Fruit fly (Drosophila melanogaster) whole organism, embryonic: ENCODE data around the gene CG34179.
A peak's percentile ranks its signal among the peaks of the same experiment; 100 is the strongest.

Source experiments
- B-H2 ChIP-seq: fragments of 200-800 bp; sonication (Bioruptor generic); optimal IDR thresholded peaks from 2 replicates; lab custom pipeline; 2018; ENCODE audit warnings: missing biosample characterization, mild to moderate bottlenecking, missing genetic modification characterization
- CG10366 ChIP-seq: fragments of 200-800 bp; sonication (Bioruptor generic); IDR thresholded peaks from 2 replicates; pipeline ENCODE4 v1.3.6; 2022; ENCODE audit warnings: missing biosample characterization, missing genetic modification characterization
- CG12659 ChIP-seq: fragments of 200-800 bp; sonication (Bioruptor generic); optimal IDR thresholded peaks from 3 replicates; lab custom pipeline; 2017; ENCODE audit warnings: mild to moderate bottlenecking, missing biosample characterization, missing genetic modification reagents, missing genetic modification characterization
- CG13894 ChIP-seq: fragments of 200-800 bp; sonication (Bioruptor generic); optimal IDR thresholded peaks from 3 replicates; lab custom pipeline; 2018; ENCODE audit warnings: missing biosample characterization, mild to moderate bottlenecking, missing genetic modification characterization, moderate library complexity
- CG14014 ChIP-seq: fragments of 200-800 bp; sonication (Bioruptor generic); IDR thresholded peaks from 2 replicates; pipeline ENCODE4 v1.3.6; 2022; ENCODE audit warnings: missing biosample characterization, missing genetic modification characterization
- CG14050 ChIP-seq: fragments of 200-800 bp; sonication (Bioruptor generic); IDR thresholded peaks from 3 replicates; pipeline ENCODE4 v1.3.6; 2022; ENCODE audit warnings: missing biosample characterization, missing genetic modification characterization
- CG15696 ChIP-seq: fragments of 200-800 bp; sonication (Bioruptor generic); optimal IDR thresholded peaks from 2 replicates; lab custom pipeline; 2019; ENCODE audit warnings: missing biosample characterization, mild to moderate bottlenecking, missing genetic modification characterization, moderate library complexity
- CG1647 ChIP-seq: fragments of 200-800 bp; sonication (Bioruptor generic); optimal IDR thresholded peaks from 3 replicates; lab custom pipeline; 2016; ENCODE audit warnings: missing biosample characterization, missing genetic modification characterization
- CG16779 ChIP-seq: fragments of 200-800 bp; sonication (Bioruptor generic); IDR thresholded peaks from 2 replicates; pipeline ENCODE4 v1.3.6; 2022; ENCODE audit warnings: missing biosample characterization, missing genetic modification characterization
- CG16813 ChIP-seq: fragments of 200-800 bp; sonication (Bioruptor generic); IDR thresholded peaks from 3 replicates; pipeline ENCODE4 v1.3.6; 2022; ENCODE audit warnings: missing biosample characterization, missing genetic modification characterization; ENCODE audit not compliant: partially characterized antibody
- CG17802 ChIP-seq: fragments of 200-800 bp; sonication (Bioruptor generic); optimal IDR thresholded peaks from 2 replicates; lab custom pipeline; 2018; ENCODE audit warnings: missing biosample characterization, mild to moderate bottlenecking, missing genetic modification characterization, moderate library complexity
- CG17829 ChIP-seq: fragments of 200-800 bp; optimal IDR thresholded peaks from 2 replicates; lab custom pipeline; 2019; ENCODE audit warnings: missing biosample characterization, mild to moderate bottlenecking, missing genetic modification characterization, moderate library complexity
- CG18262 ChIP-seq: fragments of 200-800 bp; optimal IDR thresholded peaks from 3 replicates; lab custom pipeline; 2019; ENCODE audit warnings: missing biosample characterization, mild to moderate bottlenecking, missing genetic modification characterization, moderate library complexity
- CG30403 ChIP-seq: fragments of 200-800 bp; sonication (Bioruptor generic); optimal IDR thresholded peaks from 3 replicates; lab custom pipeline; 2016; ENCODE audit warnings: missing biosample characterization, missing genetic modification characterization
- CG31441 ChIP-seq: fragments of 200-800 bp; sonication (Bioruptor generic); IDR thresholded peaks from 2 replicates; pipeline ENCODE4 v1.3.6; 2022; ENCODE audit warnings: missing biosample characterization, missing genetic modification characterization
- CG42726 ChIP-seq: fragments of 200-800 bp; sonication (Bioruptor generic); IDR thresholded peaks from 2 replicates; pipeline ENCODE4 v1.3.6; 2022; ENCODE audit warnings: missing biosample characterization, missing genetic modification characterization; ENCODE audit not compliant: partially characterized antibody
- CG4424 ChIP-seq: fragments of 200-800 bp; sonication (Bioruptor generic); optimal IDR thresholded peaks from 3 replicates; lab custom pipeline; 2016; ENCODE audit warnings: missing biosample characterization, missing genetic modification characterization
- CG4820 ChIP-seq: fragments of 200-800 bp; sonication (Bioruptor generic); optimal IDR thresholded peaks from 3 replicates; lab custom pipeline; 2016; ENCODE audit warnings: missing biosample characterization, missing genetic modification characterization
- CG4854 ChIP-seq: fragments of 200-800 bp; sonication (Bioruptor generic); optimal IDR thresholded peaks from 2 replicates; lab custom pipeline; 2016; ENCODE audit warnings: missing biosample characterization, missing genetic modification characterization, inconsistent platforms
- CG9727 ChIP-seq: fragments of 200-800 bp; sonication (Bioruptor generic); optimal IDR thresholded peaks from 3 replicates; lab custom pipeline; 2017; ENCODE audit warnings: missing biosample characterization, mild to moderate bottlenecking, missing genetic modification characterization
- CHES-1-like ChIP-seq: fragments of 200-800 bp; sonication (Bioruptor generic); optimal IDR thresholded peaks from 2 replicates; lab custom pipeline; 2016; ENCODE audit warnings: missing biosample characterization, missing genetic modification characterization
- Chrac-16 ChIP-seq: fragments of 200-800 bp; sonication (Bioruptor generic); optimal IDR thresholded peaks from 3 replicates; lab custom pipeline; 2016; ENCODE audit warnings: missing biosample characterization, missing genetic modification characterization
- CoRest ChIP-seq: fragments of 200-800 bp; sonication (Bioruptor generic); optimal IDR thresholded peaks from 3 replicates; lab custom pipeline; 2018; ENCODE audit warnings: missing biosample characterization, mild to moderate bottlenecking, missing genetic modification characterization, moderate library complexity
- D19B ChIP-seq: fragments of 200-800 bp; sonication (Bioruptor generic); optimal IDR thresholded peaks from 2 replicates; lab custom pipeline; 2017; ENCODE audit warnings: missing biosample characterization, mild to moderate bottlenecking, missing genetic modification characterization
- Dbx ChIP-seq: fragments of 200-800 bp; sonication (Bioruptor generic); IDR thresholded peaks from 3 replicates; pipeline ENCODE4 v1.3.6; 2022; ENCODE audit warnings: missing biosample characterization, missing genetic modification characterization
- Deaf1 ChIP-seq: fragments of 200-800 bp; optimal IDR thresholded peaks from 3 replicates; lab custom pipeline; 2019; ENCODE audit warnings: missing biosample characterization, mild to moderate bottlenecking, missing genetic modification characterization, moderate library complexity
- Dref ChIP-seq: fragments of 200-800 bp; sonication (Bioruptor generic); IDR thresholded peaks from 2 replicates; pipeline ENCODE4 v1.3.6; 2022; ENCODE audit warnings: missing biosample characterization, missing genetic modification characterization
- Ets65A ChIP-seq: fragments of 200-800 bp; sonication (Bioruptor generic); peaks from one replicate; lab custom pipeline; 2016; ENCODE audit warnings: missing biosample characterization, missing genetic modification characterization
- Fer2 ChIP-seq: fragments of 200-800 bp; sonication (Bioruptor generic); optimal IDR thresholded peaks from 2 replicates; lab custom pipeline; 2018; ENCODE audit warnings: missing biosample characterization, mild to moderate bottlenecking, missing genetic modification characterization, moderate library complexity
- Hsf ChIP-seq: fragments of 200-800 bp; sonication (Bioruptor generic); optimal IDR thresholded peaks from 3 replicates; lab custom pipeline; 2016; ENCODE audit warnings: missing biosample characterization, missing genetic modification characterization
- Opbp ChIP-seq: fragments of 200-800 bp; sonication (Bioruptor generic); IDR thresholded peaks from 3 replicates; pipeline ENCODE4 v1.3.6; 2022; ENCODE audit warnings: missing biosample characterization, missing genetic modification characterization; ENCODE audit not compliant: partially characterized antibody
- Sox100B ChIP-seq: fragments of 200-800 bp; sonication (Bioruptor generic); optimal IDR thresholded peaks from 3 replicates; lab custom pipeline; 2018; ENCODE audit warnings: missing biosample characterization, mild to moderate bottlenecking, missing genetic modification characterization
- bbx ChIP-seq: fragments of 200-800 bp; sonication (Bioruptor generic); IDR thresholded peaks from 2 replicates; pipeline ENCODE4 v1.3.6; 2022; ENCODE audit warnings: missing biosample characterization, missing genetic modification characterization; ENCODE audit not compliant: partially characterized antibody
- chinmo ChIP-seq: fragments of 200-800 bp; sonication (Bioruptor generic); IDR thresholded peaks from 4 replicates; pipeline ENCODE4 v1.3.6; 2022; ENCODE audit warnings: missing biosample characterization, missing genetic modification characterization; ENCODE audit not compliant: partially characterized antibody
- croc ChIP-seq: fragments of 200-800 bp; sonication (Bioruptor generic); conservative IDR thresholded peaks from 3 replicates; pipeline ENCODE4 v1.3.6; 2022; ENCODE audit warnings: missing biosample characterization, missing genetic modification characterization
- dati ChIP-seq: fragments of 200-800 bp; sonication (Bioruptor generic); IDR thresholded peaks from 2 replicates; pipeline ENCODE4 v1.3.6; 2022; ENCODE audit warnings: missing biosample characterization, missing genetic modification characterization
- dmrt99B ChIP-seq: fragments of 200-800 bp; sonication (Bioruptor generic); optimal IDR thresholded peaks from 2 replicates; lab custom pipeline; 2018; ENCODE audit warnings: missing biosample characterization, mild to moderate bottlenecking, missing genetic modification characterization, moderate library complexity
- ftz-f1 ChIP-seq: fragments of 200-800 bp; sonication (Bioruptor generic); optimal IDR thresholded peaks from 2 replicates; lab custom pipeline; 2016; ENCODE audit warnings: missing biosample characterization, missing genetic modification characterization
- fu2 ChIP-seq: fragments of 200-800 bp; sonication (Bioruptor generic); optimal IDR thresholded peaks from 2 replicates; lab custom pipeline; 2016; ENCODE audit warnings: missing biosample characterization, missing genetic modification characterization
- grau ChIP-seq: fragments of 200-800 bp; optimal IDR thresholded peaks from 3 replicates; lab custom pipeline; 2019; ENCODE audit warnings: missing biosample characterization, mild to moderate bottlenecking, missing genetic modification characterization, moderate library complexity
- hbn ChIP-seq: fragments of 200-800 bp; sonication (Bioruptor generic); IDR thresholded peaks from 2 replicates; pipeline ENCODE4 v1.3.6; 2022; ENCODE audit warnings: missing biosample characterization, missing genetic modification characterization; ENCODE audit not compliant: partially characterized antibody
- kay ChIP-seq: fragments of 200-800 bp; sonication (Bioruptor generic); optimal IDR thresholded peaks from 2 replicates; lab custom pipeline; 2016; ENCODE audit warnings: missing biosample characterization, missing genetic modification characterization
- pho ChIP-seq: fragments of 200-800 bp; sonication (Bioruptor generic); optimal IDR thresholded peaks from 2 replicates; lab custom pipeline; 2016; ENCODE audit warnings: missing biosample characterization, missing genetic modification characterization
- prd ChIP-seq, 3 experiments: fragments of >200 bp in 2 of 3; fragments of 200-800 bp in 1 of 3; sonication (Bioruptor generic) in 1 of 3; optimal IDR thresholded peaks in 2 of 3; IDR thresholded peaks in 1 of 3; 2 replicates in 2 of 3; 3 replicates in 1 of 3; pipeline versions ENCODE4 v1.3.6 to Lab custom; 2017 to 2022; ENCODE audit warnings: missing biosample characterization in 1 of 3, missing genetic modification characterization in 1 of 3
- shn ChIP-seq: fragments of 200-800 bp; sonication (Bioruptor generic); optimal IDR thresholded peaks from 3 replicates; lab custom pipeline; 2016; ENCODE audit warnings: missing biosample characterization, missing genetic modification characterization
- sug ChIP-seq: fragments of 200-800 bp; optimal IDR thresholded peaks from 2 replicates; lab custom pipeline; 2019; ENCODE audit warnings: missing biosample characterization, mild to moderate bottlenecking, missing genetic modification characterization, moderate library complexity
- tna ChIP-seq: fragments of 200-800 bp; sonication (Bioruptor generic); IDR thresholded peaks from 2 replicates; pipeline ENCODE4 v1.3.6; 2022; ENCODE audit warnings: missing biosample characterization, missing genetic modification characterization; ENCODE audit not compliant: partially characterized antibody
- unc-4 ChIP-seq: fragments of 200-800 bp; sonication (Bioruptor generic); IDR thresholded peaks from 2 replicates; pipeline ENCODE4 v1.3.6; 2022; ENCODE audit warnings: missing biosample characterization, missing genetic modification characterization; ENCODE audit not compliant: partially characterized antibody

CG34179 gene

dm6 chr2L:6070656-6071231, 22.2 kb upstream of the CG34179 start, which contains the start of the genes CG9154 and Kr-h2 (continued):
- TF ChIP-seq CG4854 (GFP tag; lab: Kevin White, UChicago) = no peak
- peak; percentile 48 for TF ChIP-seq B-H2 (GFP tag; lab: Kevin White, UChicago)
- peak; percentile 43; the same call in 1 of the 2 replicates for TF ChIP-seq CG31441 (GFP tag; lab: Robert Waterston, UW)
- TF ChIP-seq CG16813 = peak; percentile 73
- no peak for TF ChIP-seq kay
- TF ChIP-seq CG10366 (GFP tag; lab: Robert Waterston, UW) = no peak
- no peak for TF ChIP-seq dati
- TF ChIP-seq ftz-f1 = no peak
- peak; percentile 1 for TF ChIP-seq Sox100B
- TF ChIP-seq Dbx (GFP tag; lab: Robert Waterston, UW) = no peak
- peak; percentile 33 for TF ChIP-seq Deaf1 (tag; lab: Kevin White, UChicago)
- TF ChIP-seq CG14014 (GFP tag; lab: Robert Waterston, UW) = 0 out of 2 replicates have a peak, but pooled peaks have one; percentile 20
- TF ChIP-seq CoRest = peak; percentile 69
- peak; percentile 13 for TF ChIP-seq CG15696 (tag; lab: Kevin White, UChicago)
- TF ChIP-seq unc-4 (GFP tag; lab: Robert Waterston, UW) = peak; percentile 61
- TF ChIP-seq CG18262 = peak; percentile 42
- no peak; the same call in 2 of the 3 replicates for TF ChIP-seq CG14050 (GFP tag; lab: Robert Waterston, UW)
- TF ChIP-seq CG1647 (GFP tag; lab: Kevin White, UChicago) = no peak
- peak; percentile 44; the same call in 1 of the 2 replicates for TF ChIP-seq tna (GFP tag; lab: Robert Waterston, UW)
- TF ChIP-seq Hsf (GFP tag; lab: Kevin White, UChicago) = peak; percentile 32
- TF ChIP-seq bbx = peak; percentile 63
- peak; percentile 69 for TF ChIP-seq CG42726 (GFP tag; lab: Robert Waterston, UW)
- no peak for TF ChIP-seq croc (GFP tag; lab: Robert Waterston, UW)
- peak; percentile 23 for TF ChIP-seq CG4820 (GFP tag; lab: Kevin White, UChicago)
- peak; percentile 55 for TF ChIP-seq grau (tag; lab: Kevin White, UChicago)
- peak; percentile 11 for TF ChIP-seq CG17802 (tag; lab: Kevin White, UChicago)
- peak; percentile 39 for TF ChIP-seq CG9727 (GFP tag; lab: Kevin White, UChicago)
- TF ChIP-seq shn = peak; percentile 25
- no peak for TF ChIP-seq pho (GFP tag; lab: Kevin White, UChicago)
- peak; percentile 4 for TF ChIP-seq fu2
- TF ChIP-seq CG12659 (GFP tag; lab: Kevin White, UChicago) = peak; percentile 79
- TF ChIP-seq CG17829 (tag; lab: Kevin White, UChicago) = peak; percentile 64
- TF ChIP-seq Fer2 (tag; lab: Kevin White, UChicago) = peak; percentile 37
- no peak for TF ChIP-seq CG16779 (GFP tag; lab: Robert Waterston, UW)
- TF ChIP-seq sug (tag; lab: Kevin White, UChicago) = peak; percentile 64
- TF ChIP-seq Dref (GFP tag; lab: Robert Waterston, UW) = peak; percentile 96
- TF ChIP-seq hbn (GFP tag; lab: Robert Waterston, UW) = peak; percentile 33; the same call in 1 of the 2 replicates
- TF ChIP-seq prd (optimal IDR thresholded peaks at IDR 0.05; lab: Kevin White, UChicago) = no peak
- TF ChIP-seq prd (GFP tag; IDR thresholded peaks at IDR 0.05; lab: Robert Waterston, UW) = peak; percentile 44
- peak; percentile 23 for TF ChIP-seq CG4424 (GFP tag; lab: Kevin White, UChicago)
- peak; percentile 23; the same call in 1 of the 4 replicates for TF ChIP-seq chinmo
- peak; percentile 25 for TF ChIP-seq D19B (GFP tag; lab: Kevin White, UChicago)
- peak; percentile 94 for TF ChIP-seq Ets65A (GFP tag; lab: Kevin White, UChicago)
- peak; percentile 32 for TF ChIP-seq CHES-1-like (GFP tag; lab: Kevin White, UChicago)
- peak; percentile 77 for TF ChIP-seq Opbp (GFP tag; lab: Robert Waterston, UW)
- peak; percentile 23 for TF ChIP-seq dmrt99B (tag; lab: Kevin White, UChicago)
- TF ChIP-seq CG13894 = peak; percentile 57
- peak; percentile 3 for TF ChIP-seq Chrac-16 (GFP tag; lab: Kevin White, UChicago)
- TF ChIP-seq CG30403 (GFP tag; lab: Kevin White, UChicago) = peak; percentile 48
